Fruit fly (Drosophila melanogaster): Measurements from ENCODE around the gene cold.

cold gene

dm6 chr2L:574226-574625, at the start of gene cold, which contains the start of gene Ipk2:
cold (plus strand) TSS chr2L:574291.
Ipk2 (minus strand) TSS chr2L:574264.
- TF ChIP-seq CG1620 (GFP tag; optimal IDR thresholded peaks at IDR 0.05) (peak; percentile 93), cic (GFP tag; optimal IDR thresholded peaks at IDR 0.05) (peak; percentile 53), cnc (optimal IDR thresholded peaks at IDR 0.05) (no peak), bab1 (GFP tag; optimal IDR thresholded peaks at IDR 0.05) (peak; percentile 86), kay (GFP tag; ENCODE audit: borderline replicate concordance) (no peak), CG5204 (GFP tag; optimal IDR thresholded peaks at IDR 0.05) (peak; percentile 84), CG33017 (tag; optimal IDR thresholded peaks at IDR 0.05) (peak; percentile 64), Clk (GFP tag; optimal IDR thresholded peaks at IDR 0.05) (peak; percentile 83), pad (GFP tag; optimal IDR thresholded peaks at IDR 0.05) (peak; percentile 83), Mnt (GFP tag; optimal IDR thresholded peaks at IDR 0.05) (peak; percentile 83), toe (GFP tag; optimal IDR thresholded peaks at IDR 0.05) (peak; percentile 89), CG7045 (GFP tag; optimal IDR thresholded peaks at IDR 0.05) (peak; percentile 82), CG12768 (GFP tag; optimal IDR thresholded peaks at IDR 0.05) (peak; percentile 88), CG7101 (tag; optimal IDR thresholded peaks at IDR 0.05) (peak; percentile 86), Crg-1 (GFP tag; optimal IDR thresholded peaks at IDR 0.05) (peak; percentile 90), CG11617 (GFP tag; optimal IDR thresholded peaks at IDR 0.05) (peak; percentile 83), ovo (GFP tag; optimal IDR thresholded peaks at IDR 0.05) (peak; percentile 31), CG14711 (tag; optimal IDR thresholded peaks at IDR 0.05) (peak; percentile 70), tj (GFP tag; optimal IDR thresholded peaks at IDR 0.05) (peak; percentile 54), Hr96 (GFP tag; optimal IDR thresholded peaks at IDR 0.05) (peak; percentile 81)

DNA sequence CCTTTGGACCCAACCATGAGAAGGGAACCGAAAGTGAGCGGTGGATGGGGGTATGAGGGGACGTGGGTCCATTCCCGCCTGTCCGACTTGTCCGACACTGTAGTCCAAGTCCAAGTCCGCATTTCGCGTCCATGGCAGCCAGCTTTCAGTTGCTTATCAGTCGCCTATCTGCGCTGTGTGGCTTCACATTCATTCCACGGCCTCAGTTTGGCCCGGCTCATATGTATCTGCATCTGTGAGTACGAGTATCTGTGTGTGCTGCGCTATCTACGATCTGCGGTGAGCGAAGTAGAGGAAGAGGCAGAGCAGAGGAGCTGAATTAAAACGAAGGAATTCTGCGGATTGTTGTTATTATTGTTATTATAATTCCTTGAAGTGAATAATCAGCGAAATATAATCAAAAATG, 49.6 kb upstream of the cold start:
- TF ChIP-seq cic (GFP tag; optimal IDR thresholded peaks at IDR 0.05), result no peak
- TF ChIP-seq tj (GFP tag; optimal IDR thresholded peaks at IDR 0.05), result peak; percentile 70
- TF ChIP-seq CG5204 (GFP tag; optimal IDR thresholded peaks at IDR 0.05), result no peak

DNA sequence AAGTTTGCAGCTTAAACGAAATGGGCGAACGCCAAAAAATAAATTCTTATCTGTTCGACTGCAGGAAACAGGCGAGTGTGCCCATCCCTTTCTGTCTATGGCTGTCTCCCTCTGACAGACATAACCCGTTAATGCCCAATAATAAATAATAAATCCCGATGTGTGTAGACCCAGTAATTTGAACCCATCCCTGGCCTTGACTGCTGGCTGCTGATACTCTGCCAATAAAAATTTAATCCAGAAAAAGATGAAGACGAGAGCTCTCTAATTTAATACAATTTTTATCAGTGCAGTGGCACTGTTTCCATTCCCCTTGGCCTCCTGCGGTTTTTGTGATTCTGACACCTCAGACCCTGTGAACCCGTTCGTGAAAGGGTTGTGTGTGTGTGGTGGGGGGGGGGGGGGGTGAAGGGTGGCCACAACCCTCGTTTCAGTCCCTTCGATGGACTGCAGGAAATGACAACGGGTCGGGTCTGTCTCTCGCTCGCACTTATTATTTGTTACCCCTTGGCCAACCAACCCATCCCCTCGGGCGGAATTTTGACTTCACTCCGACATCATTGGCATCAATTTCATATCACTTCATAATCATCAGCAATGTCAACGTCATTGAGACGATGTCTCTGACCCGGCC, 48.4 kb upstream of the cold start:
- TF ChIP-seq CG1620 (GFP tag; optimal IDR thresholded peaks at IDR 0.05) (no peak), CG11617 (GFP tag; optimal IDR thresholded peaks at IDR 0.05) (no peak), CG7101 (tag; optimal IDR thresholded peaks at IDR 0.05) (no peak), CG5204 (GFP tag; optimal IDR thresholded peaks at IDR 0.05) (no peak), toe (GFP tag; optimal IDR thresholded peaks at IDR 0.05) (no peak), ovo (GFP tag; optimal IDR thresholded peaks at IDR 0.05) (no peak), cnc (optimal IDR thresholded peaks at IDR 0.05) (no peak), cic (GFP tag; optimal IDR thresholded peaks at IDR 0.05) (no peak), Hr96 (GFP tag; optimal IDR thresholded peaks at IDR 0.05) (no peak), pad (GFP tag; optimal IDR thresholded peaks at IDR 0.05) (no peak), bab1 (GFP tag; optimal IDR thresholded peaks at IDR 0.05) (no peak), CG14711 (tag; optimal IDR thresholded peaks at IDR 0.05) (no peak), Crg-1 (GFP tag; optimal IDR thresholded peaks at IDR 0.05) (no peak), CG12768 (GFP tag; optimal IDR thresholded peaks at IDR 0.05) (no peak), tj (GFP tag; optimal IDR thresholded peaks at IDR 0.05) (no peak), Mnt (GFP tag; optimal IDR thresholded peaks at IDR 0.05) (no peak), CG33017 (tag; optimal IDR thresholded peaks at IDR 0.05) (no peak), kay (GFP tag; ENCODE audit: borderline replicate concordance) (no peak), CG7045 (GFP tag; optimal IDR thresholded peaks at IDR 0.05) (no peak)

dm6 chr2L:526192-526923, 47.7 kb upstream of the cold start:
- TF ChIP-seq ovo (GFP tag; optimal IDR thresholded peaks at IDR 0.05) (no peak), CG1620 (GFP tag; optimal IDR thresholded peaks at IDR 0.05) (no peak), Hr96 (GFP tag; optimal IDR thresholded peaks at IDR 0.05) (peak; percentile 15), tj (GFP tag; optimal IDR thresholded peaks at IDR 0.05) (peak; percentile 79), CG7045 (GFP tag; optimal IDR thresholded peaks at IDR 0.05) (no peak)

DNA sequence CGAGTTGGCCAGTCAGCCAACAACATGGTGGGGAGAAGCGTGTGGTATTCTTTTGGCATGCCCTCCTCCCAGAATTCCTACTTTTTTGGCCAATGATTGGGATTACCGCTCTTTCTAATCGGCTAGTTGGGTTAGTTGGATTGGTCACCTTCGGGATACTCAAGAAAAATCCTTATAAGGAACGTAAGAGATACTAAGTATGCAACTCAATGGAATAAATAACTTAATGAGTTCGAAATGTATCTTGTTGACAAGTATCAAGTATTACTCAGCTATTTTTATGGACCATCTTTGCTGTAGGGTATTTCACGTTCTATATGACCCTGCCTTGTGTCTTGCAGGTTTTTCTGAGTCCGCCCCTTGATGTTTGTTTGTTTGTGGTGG, 47.2 kb upstream of the cold start:
- TF ChIP-seq CG33017 (tag; optimal IDR thresholded peaks at IDR 0.05) (no peak), pad (GFP tag; optimal IDR thresholded peaks at IDR 0.05) (no peak)

DNA sequence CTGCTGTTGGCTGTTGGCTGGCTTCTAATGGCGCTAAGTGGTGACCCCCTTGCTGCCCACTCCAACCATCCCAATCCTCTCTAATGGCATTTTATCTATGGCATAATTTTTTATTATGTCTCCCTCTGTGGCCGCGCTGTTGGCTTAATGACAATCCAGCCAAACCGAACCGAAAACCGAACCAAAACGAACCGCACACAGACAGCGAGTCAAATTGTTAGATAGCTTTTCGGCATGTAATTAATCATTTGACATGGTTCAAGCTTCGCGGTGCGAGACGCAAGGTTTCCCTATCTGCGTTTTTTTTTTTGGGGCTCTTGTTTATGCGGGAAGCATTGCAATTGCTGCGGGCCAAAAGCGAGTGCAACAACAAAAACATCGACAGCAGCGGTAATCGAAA, 46.4 kb upstream of the cold start:
- TF ChIP-seq CG7101 (tag; optimal IDR thresholded peaks at IDR 0.05) (no peak), CG1620 (GFP tag; optimal IDR thresholded peaks at IDR 0.05) (no peak), CG12768 (GFP tag; optimal IDR thresholded peaks at IDR 0.05) (no peak), CG11617 (GFP tag; optimal IDR thresholded peaks at IDR 0.05) (no peak), Hr96 (GFP tag; optimal IDR thresholded peaks at IDR 0.05) (no peak), tj (GFP tag; optimal IDR thresholded peaks at IDR 0.05) (no peak), ovo (GFP tag; optimal IDR thresholded peaks at IDR 0.05) (no peak), toe (GFP tag; optimal IDR thresholded peaks at IDR 0.05) (no peak), Clk (GFP tag; optimal IDR thresholded peaks at IDR 0.05) (no peak), CG5204 (GFP tag; optimal IDR thresholded peaks at IDR 0.05) (no peak), cnc (optimal IDR thresholded peaks at IDR 0.05) (no peak), CG7045 (GFP tag; optimal IDR thresholded peaks at IDR 0.05) (no peak), bab1 (GFP tag; optimal IDR thresholded peaks at IDR 0.05) (no peak), Mnt (GFP tag; optimal IDR thresholded peaks at IDR 0.05) (no peak), pad (GFP tag; optimal IDR thresholded peaks at IDR 0.05) (no peak), kay (GFP tag; ENCODE audit: borderline replicate concordance) (no peak), Crg-1 (GFP tag; optimal IDR thresholded peaks at IDR 0.05) (no peak), cic (GFP tag; optimal IDR thresholded peaks at IDR 0.05) (no peak), CG33017 (tag; optimal IDR thresholded peaks at IDR 0.05) (no peak), CG14711 (tag; optimal IDR thresholded peaks at IDR 0.05) (no peak)
